Worm (Caenorhabditis elegans): ENCODE results near the gene C44B12.3.

- TF ChIP-seq him-1 (tag; optimal IDR thresholded peaks at IDR 0.05) (no peak), dao-5 (tag; optimal IDR thresholded peaks at IDR 0.05) (no peak)
These were observed 16.9 kb downstream of the C44B12.3 start for ce11 chrIV:1121511-1121910.

Measured in whole organism, L4/young adult.